Worm (Caenorhabditis elegans): ENCODE data around the gene Y73F8A.23.
A peak's percentile ranks its signal among the peaks of the same experiment; 100 is the strongest.

Y73F8A.23 gene

ce11 chrIV:15472387-15472859 is 28.0 kb upstream of the Y73F8A.23 start, which contains the start of gene Y73F8A.27 (continued):
- TF ChIP-seq cey-2 (tag; optimal IDR thresholded peaks at IDR 0.05; ENCODE audit: borderline replicate concordance, insufficient read depth) (no peak), snpc-4 (tag; optimal IDR thresholded peaks at IDR 0.05) (peak; percentile 25), madf-5 (GFP tag; IDR thresholded peaks at IDR 0.05) (no peak), pha-4 (GFP tag; IDR thresholded peaks at IDR 0.05) (peak; percentile 78), pha-4 (tag; optimal IDR thresholded peaks at IDR 0.05) (peak; percentile 85), ztf-7 (tag; optimal IDR thresholded peaks at IDR 0.05) (peak; percentile 19), nhr-77 (tag; optimal IDR thresholded peaks at IDR 0.05) (peak; percentile 94), nhr-41 (GFP tag; IDR thresholded peaks at IDR 0.05) (no peak), ztf-11 (tag; optimal IDR thresholded peaks at IDR 0.05) (no peak), nhr-111 (GFP tag; optimal IDR thresholded peaks at IDR 0.05) (no peak), ZK337.2 (GFP tag; IDR thresholded peaks at IDR 0.05) (no peak), zag-1 (tag; optimal IDR thresholded peaks at IDR 0.05) (no peak), php-3 (GFP tag; IDR thresholded peaks at IDR 0.05) (peak; percentile 79; the same call in 1 of the 2 replicates)

- TF ChIP-seq madf-5 (GFP tag; IDR thresholded peaks at IDR 0.05): no peak
- peak; percentile 74 for TF ChIP-seq ztf-7 (tag; optimal IDR thresholded peaks at IDR 0.05)
- TF ChIP-seq madf-9 (GFP tag; conservative IDR thresholded peaks at IDR 0.05): peak; percentile 90
- TF ChIP-seq unc-62 (GFP tag; optimal IDR thresholded peaks at IDR 0.05 in 1 of 2): peak in 1 of 2 experiments; percentile 99
- no peak for TF ChIP-seq unc-62 (tag; optimal IDR thresholded peaks at IDR 0.05)
- TF ChIP-seq lsy-2 (tag; optimal IDR thresholded peaks at IDR 0.05): peak; percentile 84 to 96
- peak; percentile 93 for TF ChIP-seq jun-1 (tag; optimal IDR thresholded peaks at IDR 0.05)
- no peak for TF ChIP-seq unc-39 (tag; optimal IDR thresholded peaks at IDR 0.05)
- peak; percentile 90 for TF ChIP-seq nhr-48 (tag; optimal IDR thresholded peaks at IDR 0.05)
- no peak for TF ChIP-seq attf-4 (tag; optimal IDR thresholded peaks at IDR 0.05)
- peak; percentile 42; the same call in 1 of the 2 replicates for TF ChIP-seq lim-7 (GFP tag; IDR thresholded peaks at IDR 0.05)
- TF ChIP-seq ceh-82 (tag; optimal IDR thresholded peaks at IDR 0.05): no peak
- 0 out of 2 replicates have a peak, but pooled peaks have one; percentile 52 for TF ChIP-seq nhr-41 (GFP tag; IDR thresholded peaks at IDR 0.05)
- TF ChIP-seq nhr-10 (tag; optimal IDR thresholded peaks at IDR 0.05): peak; percentile 68
- no peak for TF ChIP-seq ceh-62 (tag; optimal IDR thresholded peaks at IDR 0.05)
- no peak for TF ChIP-seq lin-39 (tag; optimal IDR thresholded peaks at IDR 0.05)
- peak; percentile 100 for TF ChIP-seq lin-38 (GFP tag; IDR thresholded peaks at IDR 0.05)
- no peak for TF ChIP-seq egl-27 (tag; optimal IDR thresholded peaks at IDR 0.05)
- no peak for TF ChIP-seq ces-1 (GFP tag; optimal IDR thresholded peaks at IDR 0.05)
- TF ChIP-seq nhr-102 (tag; optimal IDR thresholded peaks at IDR 0.05): peak; percentile 97
- peak; percentile 93 for TF ChIP-seq ctbp-1 (GFP tag; IDR thresholded peaks at IDR 0.05)
- TF ChIP-seq hlh-30 (tag; optimal IDR thresholded peaks at IDR 0.05; ENCODE audit: insufficient read depth): peak; percentile 86
- TF ChIP-seq F26F4.8 (GFP tag; conservative IDR thresholded peaks at IDR 0.05): no peak
- TF ChIP-seq Y48G9A.11 (GFP tag; IDR thresholded peaks at IDR 0.05): peak; percentile 71
- peak; percentile 96 for TF ChIP-seq lin-13 (GFP tag; optimal IDR thresholded peaks at IDR 0.05)
- peak; percentile 85 for TF ChIP-seq arid-1 (GFP tag; conservative IDR thresholded peaks at IDR 0.05)
- TF ChIP-seq daf-16 (GFP tag; optimal IDR thresholded peaks at IDR 0.05): peak in 1 of 2 experiments; percentile 92
- peak; percentile 66 for TF ChIP-seq daf-16 (tag; optimal IDR thresholded peaks at IDR 0.05)
- peak; percentile 90 for TF ChIP-seq dpl-1 (GFP tag; optimal IDR thresholded peaks at IDR 0.05)
- peak; percentile 99 for TF ChIP-seq snpc-1.2 (GFP tag; IDR thresholded peaks at IDR 0.05)
- TF ChIP-seq nhr-111 (GFP tag; optimal IDR thresholded peaks at IDR 0.05): no peak
- TF ChIP-seq daf-8 (GFP tag; IDR thresholded peaks at IDR 0.05): no peak
- no peak for TF ChIP-seq ceh-44 (GFP tag; IDR thresholded peaks at IDR 0.05)
- peak in 1 of 2 experiments; percentile 43 for TF ChIP-seq ZK546.5 (tag; optimal IDR thresholded peaks at IDR 0.05)
- no peak for TF ChIP-seq zip-11 (GFP tag; IDR thresholded peaks at IDR 0.05)
- TF ChIP-seq mxl-3 (GFP tag; optimal IDR thresholded peaks at IDR 0.05): peak; percentile 39
- no peak for TF ChIP-seq tag-97 (GFP tag; IDR thresholded peaks at IDR 0.05)
- peak; percentile 97 for TF ChIP-seq F49E8.2 (tag; optimal IDR thresholded peaks at IDR 0.05; ENCODE audit: borderline replicate concordance)
- TF ChIP-seq T26A8.4 (GFP tag; IDR thresholded peaks at IDR 0.05): peak; percentile 98
- no peak for TF ChIP-seq ztf-11 (tag; optimal IDR thresholded peaks at IDR 0.05)
- TF ChIP-seq nhr-77 (tag; optimal IDR thresholded peaks at IDR 0.05): peak; percentile 91
- TF ChIP-seq ama-1 (optimal IDR thresholded peaks at IDR 0.05): peak; percentile 41
- TF ChIP-seq zip-2 (tag; optimal IDR thresholded peaks at IDR 0.05): peak; percentile 82
Measured at ce11 chrIV:15471430-15471829, 27.0 kb upstream of the Y73F8A.23 start, which contains the start of gene ntl-11. TSS of gene ntl-11 (minus strand) at chrIV:15471495.
